Worm (Caenorhabditis elegans): ENCODE measurements around the gene sec-22.

- TF ChIP-seq tab-1 (GFP tag; IDR thresholded peaks at IDR 0.05): 0 out of 2 replicates have a peak, but pooled peaks have one; percentile 66
- TF ChIP-seq klf-2 (GFP tag; conservative IDR thresholded peaks at IDR 0.05): no peak
- TF ChIP-seq ztf-29 (GFP tag; IDR thresholded peaks at IDR 0.05): no peak
- no peak for TF ChIP-seq ztf-23 (GFP tag; IDR thresholded peaks at IDR 0.05)
- TF ChIP-seq flt-1 (GFP tag; IDR thresholded peaks at IDR 0.05): no peak
- TF ChIP-seq ref-1 (GFP tag; conservative IDR thresholded peaks at IDR 0.05): no peak
- no peak for TF ChIP-seq med-1 (GFP tag; optimal IDR thresholded peaks at IDR 0.05; ENCODE audit: insufficient read depth)
- no peak for TF ChIP-seq T22C8.4 (GFP tag; IDR thresholded peaks at IDR 0.05)
- TF ChIP-seq cog-1 (tag; optimal IDR thresholded peaks at IDR 0.05): peak; percentile 16
These were observed 46.6 kb downstream of the sec-22 start for ce11 chrX:1081927-1082326.
